Worm (Caenorhabditis elegans) whole organism, L1 larva: Measurements from ENCODE around the gene R160.5.

ENCODE experiments used
- C04F5.9 ChIP-seq: sonication (generic microtip); optimal IDR thresholded peaks from 2 replicates; lab custom pipeline; 2016; ENCODE audit warnings: missing genetic modification characterization, missing compliant biosample characterization
- aha-1 ChIP-seq: fragments of 150-350 bp; optimal IDR thresholded peaks from 2 replicates; lab custom pipeline; 2014; ENCODE audit warnings: missing biosample characterization, missing genetic modification characterization
- alr-1 ChIP-seq: fragments of 200-800 bp; sonication (Bioruptor generic); optimal IDR thresholded peaks from 2 replicates; lab custom pipeline; 2018; ENCODE audit warnings: borderline replicate concordance, mild to moderate bottlenecking, missing genetic modification characterization, missing compliant biosample characterization
- aly-2 ChIP-seq: fragments of 150-350 bp; optimal IDR thresholded peaks from 2 replicates; lab custom pipeline; 2014; ENCODE audit warnings: missing biosample characterization, missing genetic modification characterization
- ceh-88 ChIP-seq: fragments of 200-800 bp; sonication (Bioruptor generic); IDR thresholded peaks from 2 replicates; pipeline ENCODE4 v1.3.6; 2022; ENCODE audit warnings: missing genetic modification characterization, missing compliant biosample characterization
- ceh-90 ChIP-seq: sonication (generic microtip); optimal IDR thresholded peaks from 2 replicates; lab custom pipeline; 2016; ENCODE audit warnings: missing genetic modification characterization, missing compliant biosample characterization
- ces-1 ChIP-seq: fragments of 150-350 bp; optimal IDR thresholded peaks from 2 replicates; lab custom pipeline; 2014; ENCODE audit warnings: missing biosample characterization, missing genetic modification reagents, missing genetic modification characterization
- dpl-1 ChIP-seq, 3 experiments: fragments of 150-350 bp in 2 of 3; sonication (generic microtip) in 1 of 3; optimal IDR thresholded peaks; 2 replicates each; lab custom pipeline; 2014 to 2017; ENCODE audit warnings: missing biosample characterization in 3 of 3, missing genetic modification characterization in 3 of 3, missing genetic modification reagents in 3 of 3
- dsc-1 ChIP-seq: sonication (generic microtip); optimal IDR thresholded peaks from 2 replicates; lab custom pipeline; 2016; ENCODE audit warnings: mild to moderate bottlenecking, missing genetic modification characterization, missing compliant biosample characterization
- efl-1 ChIP-seq, 4 experiments: fragments of 150-350 bp; optimal IDR thresholded peaks in 3 of 4; peaks in 1 of 4; 1 replicate in 1 of 4; 2 replicates in 3 of 4; lab custom pipeline; 2014; ENCODE audit warnings: missing biosample characterization in 2 of 4, missing genetic modification characterization in 2 of 4, missing genetic modification reagents in 2 of 4
- elt-2 ChIP-seq: sonication (generic microtip); optimal IDR thresholded peaks from 2 replicates; lab custom pipeline; 2016; ENCODE audit warnings: missing genetic modification characterization, mild to moderate bottlenecking, inconsistent platforms, missing compliant biosample characterization, missing genetic modification reagents
- elt-3 ChIP-seq, 6 experiments: fragments of 150-350 bp in 1 of 6; sonication (generic microtip); optimal IDR thresholded peaks; 2 replicates each; lab custom pipeline; 2017 to 2018; ENCODE audit warnings: missing biosample characterization in 6 of 6, missing genetic modification characterization in 6 of 6, inconsistent platforms in 1 of 6
- fkh-10 ChIP-seq: sonication (generic microtip); optimal IDR thresholded peaks from 2 replicates; lab custom pipeline; 2017; ENCODE audit warnings: missing biosample characterization, missing genetic modification reagents, missing genetic modification characterization
- fkh-4 ChIP-seq: sonication (generic microtip); optimal IDR thresholded peaks from 2 replicates; lab custom pipeline; 2016; ENCODE audit warnings: missing compliant biosample characterization, missing genetic modification characterization, borderline replicate concordance
- hlh-17 ChIP-seq: fragments of 200-800 bp; sonication (Bioruptor generic); optimal IDR thresholded peaks from 2 replicates; lab custom pipeline; 2018; ENCODE audit warnings: missing genetic modification characterization, mild to moderate bottlenecking, missing compliant biosample characterization, moderate library complexity, borderline replicate concordance
- irx-1 ChIP-seq: sonication (generic microtip); optimal IDR thresholded peaks from 2 replicates; lab custom pipeline; 2016; ENCODE audit warnings: missing genetic modification characterization, missing compliant biosample characterization
- isw-1 ChIP-seq: fragments of 200-800 bp; sonication (Bioruptor generic); IDR thresholded peaks from 2 replicates; pipeline ENCODE4 v1.3.6; 2022; ENCODE audit warnings: missing genetic modification characterization, missing compliant biosample characterization
- lin-13 ChIP-seq: fragments of 150-350 bp; optimal IDR thresholded peaks from 2 replicates; lab custom pipeline; 2014; ENCODE audit warnings: missing biosample characterization, missing genetic modification reagents, missing genetic modification characterization
- lin-14 ChIP-seq: fragments of 200-800 bp; sonication (Bioruptor generic); optimal IDR thresholded peaks from 2 replicates; lab custom pipeline; 2018; ENCODE audit warnings: mild to moderate bottlenecking, missing genetic modification characterization, moderate library complexity, missing compliant biosample characterization
- lin-35 ChIP-seq, 2 experiments: fragments of 150-350 bp; optimal IDR thresholded peaks; 2 replicates each; lab custom pipeline; 2014; ENCODE audit warnings: missing biosample characterization in 2 of 2, missing genetic modification characterization in 2 of 2, missing genetic modification reagents in 2 of 2
- lin-39 ChIP-seq: fragments of 150-350 bp; optimal IDR thresholded peaks from 2 replicates; lab custom pipeline; 2014; ENCODE audit warnings: missing biosample characterization, missing genetic modification reagents, missing genetic modification characterization
- lir-3 ChIP-seq: sonication (generic microtip); optimal IDR thresholded peaks from 2 replicates; lab custom pipeline; 2016; ENCODE audit warnings: mild to moderate bottlenecking, missing genetic modification characterization, moderate library complexity, missing compliant biosample characterization; ENCODE audit not compliant: poor library complexity
- mdl-1 ChIP-seq, 2 experiments: fragments of 150-350 bp; optimal IDR thresholded peaks; 2 replicates each; lab custom pipeline; 2014 to 2017; ENCODE audit warnings: missing biosample characterization in 2 of 2, missing genetic modification characterization in 2 of 2, inconsistent platforms in 1 of 2
- mep-1 ChIP-seq: fragments of 150-350 bp; optimal IDR thresholded peaks from 2 replicates; lab custom pipeline; 2014; ENCODE audit warnings: missing biosample characterization, missing genetic modification characterization
- nhr-11 ChIP-seq: fragments of 150-350 bp; optimal IDR thresholded peaks from 2 replicates; lab custom pipeline; 2014; ENCODE audit warnings: missing biosample characterization, missing genetic modification characterization
- nhr-12 ChIP-seq: sonication (generic microtip); optimal IDR thresholded peaks from 2 replicates; lab custom pipeline; 2017; ENCODE audit warnings: missing biosample characterization, missing genetic modification characterization
- nhr-19 ChIP-seq: fragments of 200-800 bp; sonication (Bioruptor generic); conservative IDR thresholded peaks from 2 replicates; pipeline ENCODE4 v1.3.6; 2022; ENCODE audit warnings: missing genetic modification characterization, missing compliant biosample characterization
- nhr-20 ChIP-seq: sonication (generic microtip); optimal IDR thresholded peaks from 2 replicates; lab custom pipeline; 2016; ENCODE audit warnings: mild to moderate bottlenecking, missing genetic modification characterization, missing compliant biosample characterization
- nhr-237 ChIP-seq: fragments of 150-350 bp; optimal IDR thresholded peaks from 2 replicates; lab custom pipeline; 2014; ENCODE audit warnings: missing biosample characterization, missing genetic modification characterization
- nhr-47 ChIP-seq: sonication (generic microtip); optimal IDR thresholded peaks from 2 replicates; lab custom pipeline; 2016; ENCODE audit warnings: mild to moderate bottlenecking, missing genetic modification characterization, moderate library complexity, missing compliant biosample characterization
- nhr-85 ChIP-seq: sonication (generic microtip); peaks from one replicate; lab custom pipeline; 2016; ENCODE audit warnings: missing genetic modification characterization, inconsistent platforms, missing compliant biosample characterization
- pag-3 ChIP-seq: sonication (generic microtip); optimal IDR thresholded peaks from 2 replicates; lab custom pipeline; 2017; ENCODE audit warnings: missing genetic modification characterization, mild to moderate bottlenecking, missing compliant biosample characterization, antibody characterized with exemption, borderline replicate concordance; ENCODE audit not compliant: insufficient read depth
- pax-3 ChIP-seq: fragments of 200-800 bp; sonication (Bioruptor generic); optimal IDR thresholded peaks from 2 replicates; lab custom pipeline; 2018; ENCODE audit warnings: mild to moderate bottlenecking, missing genetic modification characterization, moderate library complexity, missing compliant biosample characterization
- skn-1 ChIP-seq: fragments of 150-350 bp; optimal IDR thresholded peaks from 2 replicates; lab custom pipeline; 2014; ENCODE audit warnings: missing biosample characterization, missing genetic modification characterization
- snpc-4 ChIP-seq: fragments of 150-350 bp; optimal IDR thresholded peaks from 2 replicates; lab custom pipeline; 2014; ENCODE audit warnings: missing biosample characterization, missing genetic modification characterization
- snu-23 ChIP-seq: sonication (generic microtip); optimal IDR thresholded peaks from 2 replicates; lab custom pipeline; 2016; ENCODE audit warnings: missing genetic modification characterization, missing compliant biosample characterization
- sup-37 ChIP-seq: fragments of 200-800 bp; sonication (Bioruptor generic); optimal IDR thresholded peaks from 2 replicates; lab custom pipeline; 2018; ENCODE audit warnings: mild to moderate bottlenecking, missing genetic modification characterization, missing compliant biosample characterization
- unc-30 ChIP-seq: sonication (generic microtip); optimal IDR thresholded peaks from 2 replicates; lab custom pipeline; 2017; ENCODE audit warnings: missing biosample characterization, missing genetic modification characterization
- unc-86 ChIP-seq: sonication (generic microtip); optimal IDR thresholded peaks from 2 replicates; lab custom pipeline; 2016; ENCODE audit warnings: missing genetic modification characterization, missing compliant biosample characterization
- unc-98 ChIP-seq: fragments of 200-800 bp; sonication (Bioruptor generic); IDR thresholded peaks from 2 replicates; pipeline ENCODE4 v1.3.6; 2022; ENCODE audit warnings: missing genetic modification characterization, missing compliant biosample characterization
- vab-15 ChIP-seq: sonication (generic microtip); optimal IDR thresholded peaks from 2 replicates; lab custom pipeline; 2017; ENCODE audit warnings: missing genotype, mild to moderate bottlenecking, missing genetic modification characterization, missing compliant biosample characterization
- xbp-1 ChIP-seq: sonication (generic microtip); optimal IDR thresholded peaks from 2 replicates; lab custom pipeline; 2016; ENCODE audit warnings: missing genetic modification characterization, missing compliant biosample characterization
- ztf-4 ChIP-seq: fragments of 150-350 bp; optimal IDR thresholded peaks from 2 replicates; lab custom pipeline; 2014; ENCODE audit warnings: missing biosample characterization, missing genetic modification characterization

Gene R160.5

ce11 chrX:4404717-4405116 is 34.1 kb upstream of the R160.5 start:
- no peak for TF ChIP-seq efl-1 (optimal IDR thresholded peaks at IDR 0.05; lab: Kevin White, UChicago)
- TF ChIP-seq efl-1 (GFP tag; optimal IDR thresholded peaks at IDR 0.05 in 1 of 2; lab: Kevin White, UChicago): peak in 1 of 2 experiments; percentile 30
- no peak for TF ChIP-seq C04F5.9 (tag; lab: Kevin White, UChicago)
- TF ChIP-seq nhr-12: no peak
- TF ChIP-seq skn-1 (tag; lab: Kevin White, UChicago): no peak
- peak; percentile 24 for TF ChIP-seq lin-14

DNA sequence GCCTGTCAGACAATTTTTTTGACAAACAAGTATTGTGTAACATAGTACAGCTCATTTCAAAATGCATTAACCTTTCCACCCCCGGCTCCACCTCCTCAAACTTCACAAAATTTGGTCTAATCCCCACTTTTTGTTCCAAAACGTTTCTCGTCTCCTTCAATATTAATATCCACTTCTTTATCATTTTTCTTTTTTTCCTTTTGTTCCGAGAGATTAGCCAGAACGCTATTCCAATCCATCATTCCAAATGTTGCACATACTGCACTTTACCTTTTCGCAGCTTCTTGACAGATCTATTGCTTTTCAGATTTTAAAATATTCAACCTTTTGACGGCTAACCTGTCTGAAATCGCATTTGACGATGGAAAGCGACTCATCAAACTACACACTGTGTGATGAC is 32.2 kb upstream of the R160.5 start, which contains the start of gene D1079.1:
Gene D1079.1, plus strand, starts transcription at position 301 of the 400 bp plus-strand sequence.
- TF ChIP-seq vab-15 (tag; lab: Kevin White, UChicago) (no peak), irx-1 (no peak), pag-3 (tag; lab: Kevin White, UChicago) (no peak), nhr-20 (no peak), skn-1 (tag; lab: Kevin White, UChicago) (no peak)
- TF ChIP-seq, all 84 proteins: peak for 0

- TF ChIP-seq nhr-11 (no peak), dpl-1 (GFP tag; optimal IDR thresholded peaks at IDR 0.05; lab: Kevin White, UChicago) (no peak), nhr-47 (no peak), fkh-4 (tag; lab: Kevin White, UChicago) (no peak), fkh-10 (GFP tag; lab: Kevin White, UChicago) (no peak), unc-98 (no peak), aly-2 (no peak), hlh-17 (no peak), sup-37 (GFP tag; lab: Kevin White, UChicago) (no peak), xbp-1 (tag; lab: Kevin White, UChicago) (no peak), ztf-4 (no peak), ceh-90 (no peak)
Measured at ce11 chrX:4400296-4400695, 29.6 kb upstream of the R160.5 start.

DNA sequence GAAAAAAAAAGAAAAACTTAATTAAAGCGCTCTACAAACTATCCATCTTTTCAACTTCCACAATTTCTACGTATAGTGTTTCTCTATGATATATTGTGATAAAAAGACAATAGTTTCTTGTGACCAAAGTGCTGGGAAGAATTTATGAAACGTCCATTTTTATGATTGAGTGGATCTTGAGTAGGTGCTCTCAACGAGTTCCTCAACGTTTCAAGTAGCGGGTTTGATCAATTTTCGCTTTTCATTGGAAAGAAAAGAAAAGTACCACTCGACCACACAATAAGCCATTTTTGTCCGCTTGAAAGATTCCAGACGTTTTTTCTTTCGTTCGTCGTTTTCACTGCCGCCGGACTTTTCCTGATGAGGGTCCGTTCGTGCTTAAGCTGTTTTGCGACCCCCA is 26.8 kb upstream of the R160.5 start:
- peak; percentile 28 for TF ChIP-seq lin-14
- TF ChIP-seq mdl-1 (tag; optimal IDR thresholded peaks at IDR 0.05; lab: Kevin White, UChicago): no peak
- peak; percentile 55 for TF ChIP-seq fkh-10 (GFP tag; lab: Kevin White, UChicago)

DNA sequence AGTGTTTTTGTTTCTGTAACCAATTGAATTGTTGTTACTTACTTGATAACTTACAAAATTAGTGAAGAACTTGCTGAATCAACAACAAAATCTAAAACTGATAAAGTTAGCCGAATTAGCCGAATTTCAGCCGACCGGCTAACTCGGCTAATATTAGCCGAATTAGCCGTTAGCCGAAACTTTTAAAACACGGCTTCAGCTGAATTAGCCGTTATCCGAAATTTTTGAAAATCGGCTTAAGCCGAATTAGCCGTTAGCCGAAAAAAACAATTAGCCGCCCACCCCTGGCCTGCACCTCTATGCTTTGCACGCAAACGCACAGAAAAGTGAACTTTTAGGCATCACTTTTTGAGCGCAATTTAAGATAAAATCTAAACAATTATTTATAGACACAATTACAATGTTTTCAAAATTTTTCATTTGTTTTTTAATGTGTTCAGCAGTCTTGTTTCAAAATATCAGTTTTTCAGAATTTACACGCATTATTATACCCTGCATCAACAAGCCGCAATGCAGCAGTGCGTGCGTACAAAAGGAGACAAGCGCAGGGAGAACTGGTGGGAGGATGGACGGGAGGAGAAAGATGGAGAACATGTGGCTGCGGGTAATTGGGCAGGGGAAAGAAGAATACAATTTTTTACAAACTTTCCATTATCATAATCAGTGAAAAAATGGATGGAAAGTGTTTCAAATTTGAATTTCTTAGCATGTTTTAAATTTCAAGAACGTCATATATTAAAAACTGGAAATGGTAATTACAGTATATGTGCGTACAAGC is 24.6 kb upstream of the R160.5 start:
- no peak for TF ChIP-seq aha-1
- TF ChIP-seq unc-30 (tag; lab: Kevin White, UChicago): no peak
- peak; percentile 79 for TF ChIP-seq mep-1
- peak; percentile 85 for TF ChIP-seq nhr-85 (tag; lab: Kevin White, UChicago)
- peak; percentile 6 for TF ChIP-seq fkh-4 (tag; lab: Kevin White, UChicago)
- peak in 2 of 3 experiments; percentile 1 to 9 for TF ChIP-seq dpl-1 (GFP tag; optimal IDR thresholded peaks at IDR 0.05; lab: Kevin White, UChicago)
- TF ChIP-seq snpc-4 (tag; lab: Kevin White, UChicago): peak; percentile 39
- peak; percentile 87 for TF ChIP-seq dsc-1 (tag; lab: Kevin White, UChicago)
- peak; percentile 14 for TF ChIP-seq unc-86
- peak; percentile 74 for TF ChIP-seq lin-14
- TF ChIP-seq elt-2: peak; percentile 57
- peak in 3 of 6 experiments; percentile 34 to 73 (median 63) for TF ChIP-seq elt-3 (tag; optimal IDR thresholded peaks at IDR 0.05; lab: Kevin White, UChicago)
- TF ChIP-seq lin-13 (GFP tag; lab: Kevin White, UChicago): no peak
- peak; percentile 27 to 80 for TF ChIP-seq lin-35 (GFP tag; optimal IDR thresholded peaks at IDR 0.05; lab: Kevin White, UChicago)
- peak; percentile 14 for TF ChIP-seq isw-1 (GFP tag; lab: Robert Waterston, UW)
- TF ChIP-seq lin-39 (tag; lab: Kevin White, UChicago): peak; percentile 62
- no peak for TF ChIP-seq pag-3 (tag; lab: Kevin White, UChicago)
- TF ChIP-seq pax-3 (tag; lab: Kevin White, UChicago): peak; percentile 2
- 0 out of 2 replicates have a peak, but pooled peaks have one; percentile 40 for TF ChIP-seq ceh-88 (GFP tag; lab: Robert Waterston, UW)
- no peak for TF ChIP-seq alr-1 (tag; lab: Kevin White, UChicago)
- peak; percentile 40 for TF ChIP-seq nhr-237 (tag; lab: Kevin White, UChicago)
- peak; percentile 37 for TF ChIP-seq lir-3
- TF ChIP-seq snu-23: peak; percentile 92
- peak; percentile 74 for TF ChIP-seq nhr-19
- TF ChIP-seq ces-1 (GFP tag; lab: Kevin White, UChicago): no peak
